Fruit fly (Drosophila melanogaster) whole organism, adult: ENCODE data around the gene EloB.

Source experiments
- CG11617 ChIP-seq: fragments of 200-800 bp; sonication (Bioruptor generic); optimal IDR thresholded peaks from 2 replicates; lab custom pipeline; 2017; ENCODE audit warnings: mild to moderate bottlenecking, missing biosample characterization, missing genetic modification reagents, missing genetic modification characterization
- CG12768 ChIP-seq: fragments of 200-800 bp; sonication (Bioruptor generic); optimal IDR thresholded peaks from 2 replicates; lab custom pipeline; 2017; ENCODE audit warnings: missing biosample characterization, missing genetic modification characterization, mild to moderate bottlenecking, moderate library complexity, missing genetic modification reagents
- CG14711 ChIP-seq: fragments of 200-800 bp; sonication (Bioruptor generic); optimal IDR thresholded peaks from 2 replicates; lab custom pipeline; 2018; ENCODE audit warnings: missing biosample characterization, mild to moderate bottlenecking, missing genetic modification characterization, moderate library complexity
- CG1620 ChIP-seq: fragments of 200-800 bp; sonication (Bioruptor generic); optimal IDR thresholded peaks from 2 replicates; lab custom pipeline; 2016; ENCODE audit warnings: missing biosample characterization, missing genetic modification characterization
- CG33017 ChIP-seq: fragments of 200-800 bp; sonication (Bioruptor generic); optimal IDR thresholded peaks from 2 replicates; lab custom pipeline; 2018; ENCODE audit warnings: missing biosample characterization, mild to moderate bottlenecking, missing genetic modification characterization, moderate library complexity
- CG5204 ChIP-seq: fragments of 200-800 bp; sonication (Bioruptor generic); optimal IDR thresholded peaks from 2 replicates; lab custom pipeline; 2016; ENCODE audit warnings: missing biosample characterization, missing genetic modification characterization
- CG7045 ChIP-seq: fragments of 200-800 bp; sonication (Bioruptor generic); optimal IDR thresholded peaks from 2 replicates; lab custom pipeline; 2017; ENCODE audit warnings: missing biosample characterization, mild to moderate bottlenecking, missing genetic modification characterization
- CG7101 ChIP-seq: fragments of 200-800 bp; sonication (Bioruptor generic); optimal IDR thresholded peaks from 2 replicates; lab custom pipeline; 2018; ENCODE audit warnings: missing biosample characterization, mild to moderate bottlenecking, missing genetic modification characterization, moderate library complexity
- Clk ChIP-seq: fragments of 200-800 bp; sonication (Bioruptor generic); optimal IDR thresholded peaks from 2 replicates; lab custom pipeline; 2017; ENCODE audit warnings: missing biosample characterization, missing genetic modification characterization
- Crg-1 ChIP-seq: fragments of 200-800 bp; sonication (Bioruptor generic); optimal IDR thresholded peaks from 2 replicates; lab custom pipeline; 2016; ENCODE audit warnings: missing biosample characterization, missing genetic modification characterization
- Hr96 ChIP-seq: fragments of 200-800 bp; sonication (Bioruptor generic); optimal IDR thresholded peaks from 2 replicates; lab custom pipeline; 2016; ENCODE audit warnings: missing biosample characterization, missing genetic modification characterization
- Mnt ChIP-seq: fragments of 200-800 bp; sonication (Bioruptor generic); optimal IDR thresholded peaks from 2 replicates; lab custom pipeline; 2016; ENCODE audit warnings: missing biosample characterization, mild to moderate bottlenecking, missing genetic modification characterization
- bab1 ChIP-seq: fragments of 200-800 bp; sonication (Bioruptor generic); optimal IDR thresholded peaks from 3 replicates; lab custom pipeline; 2019; ENCODE audit warnings: missing biosample characterization, mild to moderate bottlenecking, missing genetic modification characterization, moderate library complexity
- cic ChIP-seq: fragments of 200-800 bp; sonication (Bioruptor generic); optimal IDR thresholded peaks from 2 replicates; lab custom pipeline; 2017; ENCODE audit warnings: missing biosample characterization, mild to moderate bottlenecking, missing genetic modification characterization, moderate library complexity
- cnc ChIP-seq, 2 experiments: fragments of >200 bp; optimal IDR thresholded peaks; 2 replicates each; lab custom pipeline; 2017
- kay ChIP-seq: fragments of 200-800 bp; sonication (Bioruptor generic); peaks from one replicate; lab custom pipeline; 2016; ENCODE audit warnings: missing biosample characterization, missing genetic modification characterization, borderline replicate concordance
- ovo ChIP-seq: fragments of 200-800 bp; sonication (Bioruptor generic); optimal IDR thresholded peaks from 2 replicates; lab custom pipeline; 2016; ENCODE audit warnings: missing biosample characterization, missing genetic modification characterization
- pad ChIP-seq: fragments of 200-800 bp; sonication (Bioruptor generic); optimal IDR thresholded peaks from 3 replicates; lab custom pipeline; 2017; ENCODE audit warnings: missing biosample characterization, missing genetic modification characterization, mild to moderate bottlenecking, moderate library complexity, missing genetic modification reagents
- tj ChIP-seq: fragments of 200-800 bp; sonication (Bioruptor generic); optimal IDR thresholded peaks from 3 replicates; lab custom pipeline; 2017; ENCODE audit warnings: missing biosample characterization, mild to moderate bottlenecking, missing genetic modification characterization, moderate library complexity
- toe ChIP-seq: fragments of 200-800 bp; sonication (Bioruptor generic); optimal IDR thresholded peaks from 2 replicates; lab custom pipeline; 2016; ENCODE audit warnings: missing biosample characterization, missing genetic modification characterization

Gene EloB

dm6 chr3R:20551487-20552079 lies 28.1 kb downstream of the EloB start:
- TF ChIP-seq CG14711 (no peak), tj (GFP tag; lab: Kevin White, UChicago) (no peak), ovo (GFP tag; lab: Kevin White, UChicago) (no peak), CG12768 (GFP tag; lab: Kevin White, UChicago) (peak; percentile 15), CG5204 (no peak), CG11617 (GFP tag; lab: Kevin White, UChicago) (no peak), Mnt (no peak)

DNA sequence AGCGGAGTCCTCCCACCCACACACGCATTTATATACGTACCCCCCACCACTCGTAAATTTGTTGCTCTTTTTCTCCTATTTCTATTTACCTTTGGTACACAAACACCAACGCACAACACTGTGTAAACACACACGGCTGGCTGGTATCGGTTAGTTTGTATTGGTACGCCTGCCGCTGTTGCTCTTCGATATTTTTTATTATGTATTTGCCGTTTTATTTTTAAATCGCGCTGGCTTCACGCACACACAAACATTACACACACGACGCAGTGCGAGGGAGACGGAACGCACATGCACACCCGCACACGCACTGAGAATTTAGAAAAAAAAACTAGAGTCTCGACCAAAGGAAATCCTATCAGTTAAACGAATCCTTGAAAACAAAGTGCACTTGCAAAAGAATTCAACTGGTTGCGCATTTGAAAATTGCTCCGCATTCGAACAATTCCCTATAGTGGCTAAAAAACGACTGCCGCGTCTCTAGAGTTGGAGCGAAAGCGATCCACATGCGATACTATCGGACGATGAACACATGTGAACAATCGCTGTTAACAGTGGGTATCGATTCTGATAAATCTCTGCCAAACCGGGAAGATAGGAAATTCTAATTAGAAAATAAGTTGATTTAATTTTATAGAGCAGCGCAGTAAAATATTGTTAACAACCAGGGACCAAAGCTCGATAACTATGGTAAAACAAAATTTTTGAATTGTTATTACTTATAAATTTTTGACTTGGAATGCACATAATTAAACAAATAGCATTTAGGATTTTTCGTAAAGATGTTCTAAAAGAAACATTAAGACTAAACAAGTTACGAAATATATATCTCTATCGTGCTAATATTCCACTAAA lies 28.8 kb downstream of the EloB start:
- TF ChIP-seq cic: peak; percentile 73
- peak; percentile 73 for TF ChIP-seq kay (GFP tag; lab: Kevin White, UChicago)
- TF ChIP-seq toe: no peak
- peak; percentile 36 for TF ChIP-seq CG33017 (tag; lab: Kevin White, UChicago)
- TF ChIP-seq cnc (optimal IDR thresholded peaks at IDR 0.05; lab: Kevin White, UChicago): no peak
- peak; percentile 72 for TF ChIP-seq ovo (GFP tag; lab: Kevin White, UChicago)
- peak; percentile 90 for TF ChIP-seq CG12768 (GFP tag; lab: Kevin White, UChicago)
- peak; percentile 12 for TF ChIP-seq pad
- TF ChIP-seq CG11617 (GFP tag; lab: Kevin White, UChicago): no peak
- TF ChIP-seq Clk (GFP tag; lab: Kevin White, UChicago): peak; percentile 23
- TF ChIP-seq CG7101 (tag; lab: Kevin White, UChicago): peak; percentile 75
- peak; percentile 84 for TF ChIP-seq Mnt
- TF ChIP-seq CG7045: peak; percentile 52
- TF ChIP-seq CG1620: no peak
- peak; percentile 87 for TF ChIP-seq Crg-1 (GFP tag; lab: Kevin White, UChicago)
- peak; percentile 64 for TF ChIP-seq Hr96 (GFP tag; lab: Kevin White, UChicago)
- TF ChIP-seq CG5204: no peak
- peak; percentile 17 for TF ChIP-seq CG14711
- TF ChIP-seq bab1 (GFP tag; lab: Kevin White, UChicago): peak; percentile 36
- no peak for TF ChIP-seq tj (GFP tag; lab: Kevin White, UChicago)

DNA sequence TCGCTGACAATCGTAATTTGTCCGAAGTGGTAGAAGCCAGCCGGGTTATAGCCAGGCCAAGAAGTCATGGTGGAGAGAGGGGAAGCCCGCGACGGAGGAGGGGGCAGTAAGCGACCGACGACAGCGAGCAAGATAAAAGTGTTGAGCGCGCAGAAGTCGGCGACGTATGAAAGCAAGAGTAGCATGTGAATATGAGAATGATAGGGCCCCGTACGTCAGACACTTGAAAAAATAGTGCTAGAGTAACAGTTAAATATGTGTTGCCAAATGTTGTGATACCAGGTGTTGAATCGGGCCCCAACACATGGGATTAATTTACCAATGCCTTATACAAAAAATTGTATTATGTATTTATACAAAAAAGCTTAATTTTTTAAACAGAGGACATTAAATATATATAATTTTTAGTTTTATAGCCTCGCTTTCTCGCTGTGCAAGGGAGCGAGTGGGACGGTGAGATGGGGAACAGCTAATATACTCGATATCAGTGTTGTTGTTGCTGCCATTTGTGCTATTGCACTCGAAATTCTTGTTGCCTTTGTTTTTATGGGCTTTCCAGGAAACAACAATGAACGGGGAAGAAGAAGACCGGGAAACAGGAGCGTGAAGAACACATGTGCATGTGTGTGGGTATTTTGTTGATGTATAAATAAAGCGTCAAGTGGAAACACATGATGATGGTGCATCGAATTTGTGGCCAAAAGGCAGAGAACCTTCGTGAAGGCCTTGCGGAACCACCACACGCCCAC lies 29.6 kb downstream of the EloB start:
- TF ChIP-seq CG7045 (peak; percentile 87), kay (GFP tag; lab: Kevin White, UChicago) (peak; percentile 65), bab1 (GFP tag; lab: Kevin White, UChicago) (peak; percentile 85), pad (peak; percentile 80), tj (GFP tag; lab: Kevin White, UChicago) (peak; percentile 97), CG11617 (GFP tag; lab: Kevin White, UChicago) (peak; percentile 90), cnc (optimal IDR thresholded peaks at IDR 0.05; lab: Kevin White, UChicago) (no peak), toe (peak; percentile 63), cic (peak; percentile 75), CG5204 (peak; percentile 77), Clk (GFP tag; lab: Kevin White, UChicago) (peak; percentile 78), Hr96 (GFP tag; lab: Kevin White, UChicago) (peak; percentile 44), CG1620 (peak; percentile 79), Mnt (peak; percentile 77), ovo (GFP tag; lab: Kevin White, UChicago) (peak; percentile 20), CG33017 (tag; lab: Kevin White, UChicago) (peak; percentile 91), CG7101 (tag; lab: Kevin White, UChicago) (peak; percentile 86), Crg-1 (GFP tag; lab: Kevin White, UChicago) (no peak), CG14711 (peak; percentile 86), CG12768 (GFP tag; lab: Kevin White, UChicago) (peak; percentile 85)

DNA sequence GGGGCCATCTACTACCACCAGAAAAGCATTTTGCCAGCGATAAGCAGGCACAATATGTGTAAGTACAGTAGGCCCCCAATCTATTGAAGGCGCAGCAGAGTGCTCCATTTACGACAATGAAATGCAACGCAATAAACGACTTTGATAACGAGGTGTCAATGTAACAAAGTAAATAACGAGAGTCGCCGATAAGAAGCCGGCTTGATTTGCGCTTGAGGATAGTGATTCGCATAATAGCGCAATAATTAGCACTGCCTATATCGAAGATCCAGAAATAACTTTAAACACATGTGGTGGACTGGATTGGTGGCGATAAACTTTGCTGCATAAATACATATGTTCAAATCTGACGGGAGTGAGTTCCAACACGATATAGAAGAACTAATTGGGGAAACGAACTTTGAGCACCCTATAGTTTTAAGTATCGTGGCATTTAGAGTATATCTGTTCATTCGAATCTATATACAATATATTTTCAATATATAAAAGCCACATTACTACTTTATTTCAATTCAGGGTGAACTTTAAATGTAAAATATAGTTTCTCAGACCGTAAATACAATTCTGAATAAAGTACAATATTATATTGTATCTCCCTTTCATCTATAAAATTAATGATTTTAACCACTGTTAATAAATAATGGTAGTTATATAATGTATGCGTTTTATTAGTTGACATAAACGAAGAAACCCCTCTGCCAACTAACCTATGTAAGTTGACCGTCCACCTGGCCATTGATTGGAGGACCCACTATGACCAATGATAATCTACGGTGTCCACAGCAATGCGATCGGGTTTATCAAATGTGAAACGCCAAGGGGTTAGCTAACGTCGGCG lies 30.4 kb downstream of the EloB start:
- TF ChIP-seq toe (peak; percentile 36), Clk (GFP tag; lab: Kevin White, UChicago) (peak; percentile 63), cnc (optimal IDR thresholded peaks at IDR 0.05; lab: Kevin White, UChicago) (no peak), cic (peak; percentile 92), ovo (GFP tag; lab: Kevin White, UChicago) (peak; percentile 29), CG14711 (no peak), CG7045 (peak; percentile 60), tj (GFP tag; lab: Kevin White, UChicago) (no peak), kay (GFP tag; lab: Kevin White, UChicago) (peak; percentile 64), Crg-1 (GFP tag; lab: Kevin White, UChicago) (no peak), CG12768 (GFP tag; lab: Kevin White, UChicago) (peak; percentile 63), CG1620 (no peak), CG11617 (GFP tag; lab: Kevin White, UChicago) (no peak), CG33017 (tag; lab: Kevin White, UChicago) (peak; percentile 60), bab1 (GFP tag; lab: Kevin White, UChicago) (no peak), CG5204 (no peak), Mnt (peak; percentile 71), CG7101 (tag; lab: Kevin White, UChicago) (peak; percentile 24), pad (peak; percentile 7), Hr96 (GFP tag; lab: Kevin White, UChicago) (no peak)
